Fruit fly (Drosophila melanogaster): ENCODE data around the gene CG33500.

CG33500 gene

dm6 chr3L:11551949-11552348, 43.5 kb downstream of the CG33500 start (continued):
- no peak for TF ChIP-seq CG13123 (GFP tag; optimal IDR thresholded peaks at IDR 0.05)
- no peak for TF ChIP-seq psq (GFP tag; optimal IDR thresholded peaks at IDR 0.05)
- TF ChIP-seq CG6654 (GFP tag; optimal IDR thresholded peaks at IDR 0.05), result no peak
- peak; percentile 6 for TF ChIP-seq kay (GFP tag; optimal IDR thresholded peaks at IDR 0.05)
- no peak for TF ChIP-seq CG10543 (GFP tag; optimal IDR thresholded peaks at IDR 0.05)
- no peak for TF ChIP-seq BtbVII (GFP tag; optimal IDR thresholded peaks at IDR 0.05)
- TF ChIP-seq B-H1 (GFP tag; IDR thresholded peaks at IDR 0.05), result no peak
- TF ChIP-seq hb (GFP tag; IDR thresholded peaks at IDR 0.05; ENCODE audit: partially characterized antibody), result no peak
- TF ChIP-seq ab (GFP tag; optimal IDR thresholded peaks at IDR 0.05), result no peak
- TF ChIP-seq pzg (GFP tag; optimal IDR thresholded peaks at IDR 0.05), result no peak
- TF ChIP-seq Gsc (GFP tag; IDR thresholded peaks at IDR 0.05), result no peak
- peak; percentile 26 for TF ChIP-seq CG1603 (tag; optimal IDR thresholded peaks at IDR 0.05)
- 0 out of 3 replicates have a peak, but pooled peaks have one; percentile 53 for TF ChIP-seq ci (GFP tag; IDR thresholded peaks at IDR 0.05)
- no peak for TF ChIP-seq CG10274 (GFP tag; optimal IDR thresholded peaks at IDR 0.05)
- peak; percentile 46 for TF ChIP-seq CG33557 (GFP tag; optimal IDR thresholded peaks at IDR 0.05)
- no peak for TF ChIP-seq sima (GFP tag; optimal IDR thresholded peaks at IDR 0.05)
- peak; percentile 44 for TF ChIP-seq CG8924 (tag; optimal IDR thresholded peaks at IDR 0.05)
- peak; percentile 47 for TF ChIP-seq CG15696 (tag; optimal IDR thresholded peaks at IDR 0.05)
- TF ChIP-seq H2.0 (GFP tag; IDR thresholded peaks at IDR 0.05), result 0 out of 2 replicates have a peak, but pooled peaks have one; percentile 26
- no peak for TF ChIP-seq CG8089 (GFP tag; optimal IDR thresholded peaks at IDR 0.05)
- peak; percentile 13 for TF ChIP-seq chn (GFP tag; optimal IDR thresholded peaks at IDR 0.05)
- no peak for TF ChIP-seq CG1792 (GFP tag; optimal IDR thresholded peaks at IDR 0.05)
- no peak for TF ChIP-seq CG4617 (GFP tag; optimal IDR thresholded peaks at IDR 0.05; ENCODE audit: borderline replicate concordance)
- TF ChIP-seq chinmo (GFP tag; IDR thresholded peaks at IDR 0.05; ENCODE audit: partially characterized antibody), result no peak
- no peak for TF ChIP-seq CG34376 (GFP tag; optimal IDR thresholded peaks at IDR 0.05)
- no peak for TF ChIP-seq CG13624 (GFP tag; optimal IDR thresholded peaks at IDR 0.05)
- TF ChIP-seq CG12219 (GFP tag; optimal IDR thresholded peaks at IDR 0.05), result peak; percentile 27
- TF ChIP-seq CG12236 (GFP tag; optimal IDR thresholded peaks at IDR 0.05), result no peak
- no peak for TF ChIP-seq CG11093 (GFP tag; IDR thresholded peaks at IDR 0.05)
- TF ChIP-seq tx (GFP tag; optimal IDR thresholded peaks at IDR 0.05), result no peak
- TF ChIP-seq btn (GFP tag; optimal IDR thresholded peaks at IDR 0.05), result no peak
- peak; percentile 16 for TF ChIP-seq CG2116 (GFP tag; optimal IDR thresholded peaks at IDR 0.05)
- TF ChIP-seq CG2199 (GFP tag; IDR thresholded peaks at IDR 0.05), result no peak
- TF ChIP-seq gfzf (GFP tag; optimal IDR thresholded peaks at IDR 0.05), result no peak
- no peak for TF ChIP-seq CG3726 (GFP tag; IDR thresholded peaks at IDR 0.05)
- TF ChIP-seq cas (GFP tag; IDR thresholded peaks at IDR 0.05), result no peak
- no peak for TF ChIP-seq CG12942 (GFP tag; optimal IDR thresholded peaks at IDR 0.05)
- no peak for TF ChIP-seq fd102C (GFP tag; optimal IDR thresholded peaks at IDR 0.05)
- no peak for TF ChIP-seq danr (GFP tag; IDR thresholded peaks at IDR 0.05)
- TF ChIP-seq sqz (GFP tag; optimal IDR thresholded peaks at IDR 0.05), result no peak
- TF ChIP-seq unpg (GFP tag; optimal IDR thresholded peaks at IDR 0.05), result peak; percentile 60
- TF ChIP-seq CG11560 (tag; IDR thresholded peaks at IDR 0.05), result no peak
- no peak for TF ChIP-seq al (GFP tag; IDR thresholded peaks at IDR 0.05)
- no peak for TF ChIP-seq Fer3 (tag; optimal IDR thresholded peaks at IDR 0.05)
- no peak for TF ChIP-seq Fer1 (GFP tag; optimal IDR thresholded peaks at IDR 0.05)
- TF ChIP-seq run (tag; optimal IDR thresholded peaks at IDR 0.05), result no peak
- TF ChIP-seq CG1647 (GFP tag; optimal IDR thresholded peaks at IDR 0.05), result no peak
- TF ChIP-seq h (optimal IDR thresholded peaks at IDR 0.05), result no peak
- TF ChIP-seq hbn (GFP tag; IDR thresholded peaks at IDR 0.05; ENCODE audit: partially characterized antibody), result no peak
- TF ChIP-seq CG7745 (tag; optimal IDR thresholded peaks at IDR 0.05), result no peak
- TF ChIP-seq CG3281 (GFP tag; optimal IDR thresholded peaks at IDR 0.05), result no peak
- no peak for TF ChIP-seq wdn (GFP tag; IDR thresholded peaks at IDR 0.05)

Measured in whole organism, embryonic.